Fruit fly (Drosophila melanogaster): ENCODE measurements around the gene phu.

The phu gene

DNA sequence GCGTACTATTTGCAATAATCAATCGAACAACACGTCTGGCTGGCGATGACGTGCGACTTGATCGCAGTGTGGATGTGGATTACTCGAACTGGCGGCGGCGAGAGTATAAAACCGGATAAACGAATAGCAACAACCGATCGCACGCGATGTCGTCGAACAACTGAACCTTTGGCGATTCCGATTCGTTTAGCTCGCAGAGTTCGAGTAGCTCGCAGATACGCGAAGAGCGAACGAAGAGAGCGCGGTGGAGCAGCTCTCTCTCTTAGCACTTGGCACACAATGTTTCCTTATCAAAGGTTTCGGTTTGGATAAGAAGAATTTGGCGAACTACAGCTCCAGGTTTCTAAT lies 7.8 kb downstream of the phu start, which contains the start of gene RhoL (continued):
- TF ChIP-seq CG9215 (GFP tag; IDR thresholded peaks at IDR 0.05) (no peak), CG8388 (GFP tag; optimal IDR thresholded peaks at IDR 0.05) (no peak), dati (GFP tag; IDR thresholded peaks at IDR 0.05) (no peak), YL-1 (GFP tag; optimal IDR thresholded peaks at IDR 0.05) (no peak), Asciz (GFP tag; optimal IDR thresholded peaks at IDR 0.05) (no peak), CG17186 (GFP tag; optimal IDR thresholded peaks at IDR 0.05) (no peak), CG2712 (tag; optimal IDR thresholded peaks at IDR 0.05) (peak; percentile 27), Sin3A (optimal IDR thresholded peaks at IDR 0.05) (no peak), CG3995 (GFP tag; optimal IDR thresholded peaks at IDR 0.05) (no peak), salm (tag; optimal IDR thresholded peaks at IDR 0.05) (peak; percentile 8), Bteb2 (GFP tag; optimal IDR thresholded peaks at IDR 0.05) (no peak), ftz-f1 (GFP tag; optimal IDR thresholded peaks at IDR 0.05) (peak; percentile 74), ash1 (GFP tag; optimal IDR thresholded peaks at IDR 0.05) (peak; percentile 1), row (GFP tag; IDR thresholded peaks at IDR 0.05) (no peak), chinmo (GFP tag; IDR thresholded peaks at IDR 0.05; ENCODE audit: partially characterized antibody) (peak; percentile 84; the same call in 2 of the 4 replicates), BEAF-32 (GFP tag; optimal IDR thresholded peaks at IDR 0.05) (no peak), sisA (GFP tag; IDR thresholded peaks at IDR 0.05) (no peak), CG12391 (tag; optimal IDR thresholded peaks at IDR 0.05) (no peak), CG15601 (tag; optimal IDR thresholded peaks at IDR 0.05) (no peak), dmrt11E (tag; optimal IDR thresholded peaks at IDR 0.05) (no peak), ci (GFP tag; IDR thresholded peaks at IDR 0.05) (peak; percentile 73; the same call in 2 of the 3 replicates), Sry-δ (GFP tag; optimal IDR thresholded peaks at IDR 0.05) (peak; percentile 0), CG12155 (GFP tag; optimal IDR thresholded peaks at IDR 0.05) (no peak), Dp (GFP tag; optimal IDR thresholded peaks at IDR 0.05) (no peak), en (GFP tag; optimal IDR thresholded peaks at IDR 0.05) (no peak), Antp (GFP tag; optimal IDR thresholded peaks at IDR 0.05) (no peak), CG9932 (GFP tag; IDR thresholded peaks at IDR 0.05) (no peak), dan (GFP tag; IDR thresholded peaks at IDR 0.05) (no peak), Ada2b (GFP tag; IDR thresholded peaks at IDR 0.05) (no peak), sr (GFP tag; IDR thresholded peaks at IDR 0.05) (no peak), CG17802 (tag; optimal IDR thresholded peaks at IDR 0.05) (no peak), Pdp1 (GFP tag; optimal IDR thresholded peaks at IDR 0.05) (peak in 1 of 2 experiments; percentile 34), ERR (GFP tag; optimal IDR thresholded peaks at IDR 0.05) (no peak), CG14860 (GFP tag; IDR thresholded peaks at IDR 0.05; ENCODE audit: partially characterized antibody) (no peak), gt (GFP tag; IDR thresholded peaks at IDR 0.05) (no peak), CG17912 (GFP tag; optimal IDR thresholded peaks at IDR 0.05) (peak; percentile 69), CG10267 (tag; optimal IDR thresholded peaks at IDR 0.05) (no peak), ro (GFP tag; IDR thresholded peaks at IDR 0.05) (no peak), CG2202 (tag; optimal IDR thresholded peaks at IDR 0.05) (no peak), Lpt (GFP tag; optimal IDR thresholded peaks at IDR 0.05) (no peak), CG32767 (GFP tag; IDR thresholded peaks at IDR 0.05) (no peak), CG17568 (GFP tag; optimal IDR thresholded peaks at IDR 0.05) (no peak), CG9817 (tag; optimal IDR thresholded peaks at IDR 0.05) (no peak), CG4617 (GFP tag; optimal IDR thresholded peaks at IDR 0.05; ENCODE audit: borderline replicate concordance) (no peak), Fer2 (tag; optimal IDR thresholded peaks at IDR 0.05) (no peak), CG13624 (GFP tag; optimal IDR thresholded peaks at IDR 0.05) (peak; percentile 54), CG18764 (GFP tag; optimal IDR thresholded peaks at IDR 0.05) (no peak), ranshi (GFP tag; IDR thresholded peaks at IDR 0.05) (no peak), CG8281 (tag; optimal IDR thresholded peaks at IDR 0.05) (no peak), Usf (GFP tag; optimal IDR thresholded peaks at IDR 0.05) (no peak), CG5953 (GFP tag; IDR thresholded peaks at IDR 0.05) (0 out of 2 replicates have a peak, but pooled peaks have one; percentile 8), Scr (GFP tag; IDR thresholded peaks at IDR 0.05; ENCODE audit: partially characterized antibody) (0 out of 2 replicates have a peak, but pooled peaks have one; percentile 28)
